In the genomic region with DNA sequence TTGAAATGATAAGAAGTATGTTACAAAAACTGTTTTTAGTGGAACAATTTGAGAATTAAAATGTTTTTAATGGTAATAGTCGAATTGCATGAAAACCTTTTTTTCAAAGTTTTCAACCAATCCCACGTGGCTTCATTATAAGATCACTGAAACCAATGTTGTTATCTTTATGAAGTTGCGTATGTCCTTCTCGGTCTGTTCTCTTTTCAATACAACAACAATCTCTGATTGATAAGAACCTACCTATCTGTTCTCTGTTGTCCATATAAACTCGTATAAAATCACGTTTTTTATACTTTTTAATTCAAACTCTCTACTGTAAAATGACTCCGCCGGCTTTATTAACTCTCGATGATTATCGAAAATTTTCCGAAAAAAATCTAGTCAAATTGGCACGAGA, we compare ENCODE assay signal across 6 worm cellular contexts.
TF ChIP-seq lines count a peak whose summit lies in the region.

F41E6.5 (plus strand) TSS at position 209 of the 400 bp plus-strand sequence.

TF ChIP-seq in whole organism, L1 larva, 84 proteins besides CTCF, POLR2A, EP300 and RAD21 (continues in another document):
- TF ChIP-seq dsc-1 (tag; optimal IDR thresholded peaks at IDR 0.05; lab: Kevin White, UChicago), result no peak
- TF ChIP-seq ces-1 (GFP tag; optimal IDR thresholded peaks at IDR 0.05; lab: Kevin White, UChicago), result no peak
- TF ChIP-seq lin-35 (GFP tag; optimal IDR thresholded peaks at IDR 0.05; lab: Kevin White, UChicago), result peak in 1 of 2 experiments; percentile 26
- TF ChIP-seq ceh-8 (GFP tag; optimal IDR thresholded peaks at IDR 0.05; lab: Kevin White, UChicago), result no peak
- no peak for TF ChIP-seq efl-1 (optimal IDR thresholded peaks at IDR 0.05; lab: Kevin White, UChicago)
- no peak for TF ChIP-seq efl-1 (GFP tag; optimal IDR thresholded peaks at IDR 0.05 in 1 of 2; lab: Kevin White, UChicago)
- TF ChIP-seq fos-1 (tag; optimal IDR thresholded peaks at IDR 0.05; lab: Kevin White, UChicago), result no peak
- no peak for TF ChIP-seq xbp-1 (tag; optimal IDR thresholded peaks at IDR 0.05; lab: Kevin White, UChicago)
- no peak for TF ChIP-seq C34B4.2 (tag; optimal IDR thresholded peaks at IDR 0.05; lab: Kevin White, UChicago)
- no peak for TF ChIP-seq sptf-1 (tag; optimal IDR thresholded peaks at IDR 0.05; lab: Kevin White, UChicago)
- peak; percentile 2 for TF ChIP-seq nhr-71 (tag; optimal IDR thresholded peaks at IDR 0.05; lab: Kevin White, UChicago)
- TF ChIP-seq zip-4 (GFP tag; optimal IDR thresholded peaks at IDR 0.05; lab: Kevin White, UChicago), result no peak
- TF ChIP-seq lin-39 (tag; optimal IDR thresholded peaks at IDR 0.05; lab: Kevin White, UChicago), result no peak
- TF ChIP-seq ztf-11 (tag; optimal IDR thresholded peaks at IDR 0.05; lab: Kevin White, UChicago), result no peak
- TF ChIP-seq ceh-88 (GFP tag; IDR thresholded peaks at IDR 0.05; lab: Robert Waterston, UW), result no peak

TF ChIP-seq in whole organism, L2 larva, 48 proteins besides CTCF, POLR2A, EP300 and RAD21 (continues in another document):
- TF ChIP-seq aly-2 (tag; optimal IDR thresholded peaks at IDR 0.05; lab: Kevin White, UChicago) (no peak), fos-1 (tag; optimal IDR thresholded peaks at IDR 0.05; lab: Kevin White, UChicago) (peak; percentile 26), F13H6.1 (tag; optimal IDR thresholded peaks at IDR 0.05; lab: Kevin White, UChicago) (no peak), alr-1 (tag; optimal IDR thresholded peaks at IDR 0.05; lab: Kevin White, UChicago) (no peak), mdl-1 (tag; optimal IDR thresholded peaks at IDR 0.05; lab: Kevin White, UChicago) (no peak), lin-39 (tag; optimal IDR thresholded peaks at IDR 0.05; lab: Kevin White, UChicago) (no peak), C34F6.9 (tag; optimal IDR thresholded peaks at IDR 0.05; lab: Kevin White, UChicago) (no peak), R02D3.7 (tag; optimal IDR thresholded peaks at IDR 0.05; lab: Kevin White, UChicago) (no peak), ztf-4 (tag; optimal IDR thresholded peaks at IDR 0.05; lab: Kevin White, UChicago) (no peak), gmeb-1 (tag; optimal IDR thresholded peaks at IDR 0.05; lab: Kevin White, UChicago) (no peak), nhr-6 (tag; optimal IDR thresholded peaks at IDR 0.05; lab: Kevin White, UChicago) (no peak), unc-39 (tag; optimal IDR thresholded peaks at IDR 0.05; lab: Kevin White, UChicago) (no peak), egl-27 (tag; optimal IDR thresholded peaks at IDR 0.05; lab: Kevin White, UChicago) (no peak), peb-1 (tag; optimal IDR thresholded peaks at IDR 0.05; lab: Kevin White, UChicago) (no peak), elt-1 (tag; optimal IDR thresholded peaks at IDR 0.05; lab: Kevin White, UChicago) (no peak), nhr-21 (tag; optimal IDR thresholded peaks at IDR 0.05; lab: Kevin White, UChicago) (peak; percentile 1)

TF ChIP-seq in whole organism, L3 larva, 47 proteins besides CTCF, POLR2A, EP300 and RAD21:
- TF ChIP-seq nhr-28 (tag; optimal IDR thresholded peaks at IDR 0.05; lab: Kevin White, UChicago) (no peak), unc-39 (tag; optimal IDR thresholded peaks at IDR 0.05; lab: Kevin White, UChicago) (no peak), jun-1 (tag; optimal IDR thresholded peaks at IDR 0.05; lab: Kevin White, UChicago) (peak; percentile 4), elt-2 (tag; optimal IDR thresholded peaks at IDR 0.05; lab: Kevin White, UChicago) (peak; percentile 77), ceh-28 (tag; optimal IDR thresholded peaks at IDR 0.05; lab: Kevin White, UChicago) (no peak), pqm-1 (tag; optimal IDR thresholded peaks at IDR 0.05; lab: Kevin White, UChicago) (peak; percentile 82), ama-1 (optimal IDR thresholded peaks at IDR 0.05; lab: Kevin White, UChicago) (no peak), pha-4 (tag; optimal IDR thresholded peaks at IDR 0.05; lab: Kevin White, UChicago) (peak; percentile 53)

TF ChIP-seq in whole organism, L4 larva, 104 proteins besides CTCF, POLR2A, EP300 and RAD21 (continues in another document):
- TF ChIP-seq madf-9 (GFP tag; conservative IDR thresholded peaks at IDR 0.05; lab: Robert Waterston, UW), result no peak
- TF ChIP-seq egl-43 (GFP tag; IDR thresholded peaks at IDR 0.05; lab: Robert Waterston, UW), result no peak
- no peak for TF ChIP-seq D1046.2 (GFP tag; IDR thresholded peaks at IDR 0.05; lab: Robert Waterston, UW)
- no peak for TF ChIP-seq ZK337.2 (GFP tag; IDR thresholded peaks at IDR 0.05; lab: Robert Waterston, UW)
- TF ChIP-seq hlh-30 (tag; optimal IDR thresholded peaks at IDR 0.05; lab: Kevin White, UChicago; ENCODE audit: insufficient read depth), result peak; percentile 48
- TF ChIP-seq snpc-1.2 (GFP tag; IDR thresholded peaks at IDR 0.05; lab: Robert Waterston, UW), result no peak
- no peak for TF ChIP-seq fkh-10 (GFP tag; optimal IDR thresholded peaks at IDR 0.05; lab: Kevin White, UChicago)
- TF ChIP-seq ztf-11 (tag; optimal IDR thresholded peaks at IDR 0.05; lab: Kevin White, UChicago), result no peak
- TF ChIP-seq pqm-1 (tag; optimal IDR thresholded peaks at IDR 0.05; lab: Kevin White, UChicago), result peak; percentile 54
- TF ChIP-seq lin-13 (GFP tag; optimal IDR thresholded peaks at IDR 0.05; lab: Kevin White, UChicago), result no peak
- no peak for TF ChIP-seq saeg-2 (GFP tag; IDR thresholded peaks at IDR 0.05; lab: Robert Waterston, UW)
- peak; percentile 59 for TF ChIP-seq nhr-77 (tag; optimal IDR thresholded peaks at IDR 0.05; lab: Kevin White, UChicago)
- TF ChIP-seq mdl-1 (tag; optimal IDR thresholded peaks at IDR 0.05; lab: Kevin White, UChicago), result peak in 1 of 2 experiments; percentile 79
- no peak for TF ChIP-seq ces-1 (GFP tag; optimal IDR thresholded peaks at IDR 0.05; lab: Kevin White, UChicago)
- peak; percentile 74 for TF ChIP-seq nhr-28 (tag; optimal IDR thresholded peaks at IDR 0.05; lab: Kevin White, UChicago)
- TF ChIP-seq daf-12 (tag; optimal IDR thresholded peaks at IDR 0.05; lab: Kevin White, UChicago), result no peak
- TF ChIP-seq ceh-82 (tag; optimal IDR thresholded peaks at IDR 0.05; lab: Kevin White, UChicago), result no peak
- TF ChIP-seq dve-1 (tag; optimal IDR thresholded peaks at IDR 0.05; lab: Kevin White, UChicago; ENCODE audit: insufficient read depth), result peak; percentile 73

TF ChIP-seq in whole organism, late embryonic, 69 proteins besides CTCF, POLR2A, EP300 and RAD21:
- TF ChIP-seq syd-9 (tag; optimal IDR thresholded peaks at IDR 0.05; lab: Kevin White, UChicago) (no peak), elt-2 (tag; optimal IDR thresholded peaks at IDR 0.05; lab: Kevin White, UChicago) (peak; percentile 65)

TF ChIP-seq in whole organism, young adult, 124 proteins besides CTCF, POLR2A, EP300 and RAD21:
- TF ChIP-seq madf-10 (tag; optimal IDR thresholded peaks at IDR 0.05; lab: Kevin White, UChicago) (no peak), tbx-9 (tag; optimal IDR thresholded peaks at IDR 0.05; lab: Kevin White, UChicago; ENCODE audit: borderline replicate concordance) (no peak), nhr-80 (tag; optimal IDR thresholded peaks at IDR 0.05; lab: Kevin White, UChicago) (peak; percentile 53), nfya-1 (tag; optimal IDR thresholded peaks at IDR 0.05; lab: Kevin White, UChicago; ENCODE audit: borderline replicate concordance, insufficient read depth) (no peak)
